Fruit fly (Drosophila melanogaster): ENCODE measurements around the gene CG1074.

DNA sequence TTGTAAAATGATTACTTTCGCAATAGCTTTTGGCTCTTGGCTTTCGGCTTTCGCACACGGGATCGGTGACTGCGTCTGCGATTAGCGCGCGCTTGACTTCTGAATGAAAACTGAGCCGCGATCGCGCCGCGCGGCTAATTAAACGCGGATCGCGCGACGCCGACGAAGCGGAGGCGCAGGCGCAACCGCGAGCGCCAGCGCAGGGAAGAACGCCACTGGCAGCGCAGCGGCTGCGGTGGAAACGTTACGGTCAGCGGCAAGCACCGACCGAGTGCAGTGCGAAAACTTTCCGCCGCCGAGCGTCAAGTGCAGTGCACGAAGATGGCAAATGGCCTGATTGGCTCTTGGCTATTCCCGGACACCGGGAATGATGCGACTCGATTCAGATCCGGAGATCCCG lies 29.0 kb downstream of the CG1074 start, which contains the start of gene CG31522:
- TF ChIP-seq Sox102F (GFP tag; optimal IDR thresholded peaks at IDR 0.05): no peak
- TF ChIP-seq acj6 (GFP tag; optimal IDR thresholded peaks at IDR 0.05): no peak
- TF ChIP-seq salr (GFP tag; optimal IDR thresholded peaks at IDR 0.05): no peak
- TF ChIP-seq CG8119 (GFP tag; IDR thresholded peaks at IDR 0.05): no peak
- no peak for TF ChIP-seq vri (GFP tag; optimal IDR thresholded peaks at IDR 0.05)
- TF ChIP-seq eg (GFP tag; IDR thresholded peaks at IDR 0.05): no peak
- TF ChIP-seq Hr39 (GFP tag; optimal IDR thresholded peaks at IDR 0.05): no peak
- TF ChIP-seq lz (GFP tag; optimal IDR thresholded peaks at IDR 0.05): no peak
- TF ChIP-seq CG10669 (GFP tag; optimal IDR thresholded peaks at IDR 0.05): no peak

Measured in whole organism, prepupa.